Worm (Caenorhabditis elegans): ENCODE data around the gene smf-3.
A peak's percentile ranks its signal among the peaks of the same experiment; 100 is the strongest.

The smf-3 gene

ce11 chrIV:2603556-2604021 is 15.1 kb upstream of the smf-3 start (continued):
- TF ChIP-seq K12H6.12 (tag; optimal IDR thresholded peaks at IDR 0.05) (peak; percentile 41), tbp1 (GFP tag; optimal IDR thresholded peaks at IDR 0.05) (peak; percentile 50), lin-35 (GFP tag; optimal IDR thresholded peaks at IDR 0.05) (no peak), mes-4 (tag; optimal IDR thresholded peaks at IDR 0.05) (no peak), mcd-1 (GFP tag; IDR thresholded peaks at IDR 0.05) (0 out of 2 replicates have a peak, but pooled peaks have one; percentile 31), egrh-3 (GFP tag; IDR thresholded peaks at IDR 0.05) (peak; percentile 58; the same call in 1 of the 2 replicates), hmg-1.2 (GFP tag; IDR thresholded peaks at IDR 0.05) (peak; percentile 41; the same call in 1 of the 2 replicates), ztf-26 (tag; optimal IDR thresholded peaks at IDR 0.05) (peak; percentile 28), zfh-2 (GFP tag; conservative IDR thresholded peaks at IDR 0.05) (peak; percentile 77)

ce11 chrIV:2606572-2606971 is 12.1 kb upstream of the smf-3 start:
- TF ChIP-seq madf-6 (GFP tag; IDR thresholded peaks at IDR 0.05) = no peak
- no peak for TF ChIP-seq madf-10 (tag; optimal IDR thresholded peaks at IDR 0.05)
- TF ChIP-seq gei-17 (GFP tag; optimal IDR thresholded peaks at IDR 0.05) = no peak
- TF ChIP-seq F33H1.4 (GFP tag; IDR thresholded peaks at IDR 0.05) = no peak
- TF ChIP-seq lin-26 (GFP tag; IDR thresholded peaks at IDR 0.05) = no peak
- no peak for TF ChIP-seq him-1 (tag; optimal IDR thresholded peaks at IDR 0.05)
- TF ChIP-seq ceh-91 (GFP tag; IDR thresholded peaks at IDR 0.05) = no peak
- TF ChIP-seq F22D6.2 (tag; optimal IDR thresholded peaks at IDR 0.05) = no peak
- no peak for TF ChIP-seq ceh-79 (tag; optimal IDR thresholded peaks at IDR 0.05)
- TF ChIP-seq T07F8.4 (tag; optimal IDR thresholded peaks at IDR 0.05) = no peak
- no peak for TF ChIP-seq ztf-25 (GFP tag; IDR thresholded peaks at IDR 0.05)
- TF ChIP-seq cebp-2 (GFP tag; IDR thresholded peaks at IDR 0.05) = no peak
- TF ChIP-seq repo-1 (tag; optimal IDR thresholded peaks at IDR 0.05) = no peak
- TF ChIP-seq nhr-120 (GFP tag; IDR thresholded peaks at IDR 0.05) = no peak
- no peak for TF ChIP-seq T26A5.8 (tag; optimal IDR thresholded peaks at IDR 0.05)
- no peak for TF ChIP-seq xnd-1 (tag; optimal IDR thresholded peaks at IDR 0.05)
- no peak for TF ChIP-seq hmg-20 (GFP tag; IDR thresholded peaks at IDR 0.05)
- no peak for TF ChIP-seq K12H6.12 (tag; optimal IDR thresholded peaks at IDR 0.05)
- no peak for TF ChIP-seq zfh-2 (GFP tag; conservative IDR thresholded peaks at IDR 0.05)
- no peak for TF ChIP-seq ama-1 (optimal IDR thresholded peaks at IDR 0.05)
- no peak for TF ChIP-seq ama-1 (GFP tag; optimal IDR thresholded peaks at IDR 0.05)

ce11 chrIV:2607513-2608101 is 11.1 kb upstream of the smf-3 start, which contains the start of gene vamp-7:
Gene vamp-7 (plus strand): TSS chrIV:2608051.
- TF ChIP-seq nhr-90 (tag; optimal IDR thresholded peaks at IDR 0.05) = no peak
- TF ChIP-seq Y79H2A.3 (GFP tag; conservative IDR thresholded peaks at IDR 0.05) = no peak
- no peak for TF ChIP-seq egl-18 (GFP tag; IDR thresholded peaks at IDR 0.05)
- no peak for TF ChIP-seq let-526 (GFP tag; IDR thresholded peaks at IDR 0.05)
- TF ChIP-seq F33H1.4 (GFP tag; IDR thresholded peaks at IDR 0.05) = peak; percentile 91
- peak; percentile 55; the same call in 1 of the 2 replicates for TF ChIP-seq attf-3 (GFP tag; conservative IDR thresholded peaks at IDR 0.05)
- TF ChIP-seq F10E7.11 (tag; optimal IDR thresholded peaks at IDR 0.05) = peak; percentile 49
- TF ChIP-seq Y56A3A.18 (GFP tag; IDR thresholded peaks at IDR 0.05) = no peak
- peak; percentile 59 for TF ChIP-seq snpc-3.4 (tag; optimal IDR thresholded peaks at IDR 0.05)
- TF ChIP-seq F49E8.2 (tag; optimal IDR thresholded peaks at IDR 0.05; ENCODE audit: insufficient read depth) = peak; percentile 55
- TF ChIP-seq him-1 (tag; optimal IDR thresholded peaks at IDR 0.05) = peak; percentile 1
- TF ChIP-seq ekl-4 (GFP tag; IDR thresholded peaks at IDR 0.05) = no peak
- peak; percentile 94 for TF ChIP-seq madf-6 (GFP tag; IDR thresholded peaks at IDR 0.05)
- no peak for TF ChIP-seq F39B2.1 (GFP tag; IDR thresholded peaks at IDR 0.05)
- no peak for TF ChIP-seq nhr-120 (GFP tag; IDR thresholded peaks at IDR 0.05)
- TF ChIP-seq unc-62 (GFP tag; optimal IDR thresholded peaks at IDR 0.05) = no peak
- TF ChIP-seq attf-6 (GFP tag; IDR thresholded peaks at IDR 0.05) = peak; percentile 56; the same call in 1 of the 2 replicates
- peak; percentile 77 for TF ChIP-seq madf-8 (GFP tag; conservative IDR thresholded peaks at IDR 0.05)
- no peak for TF ChIP-seq cebp-1 (GFP tag; IDR thresholded peaks at IDR 0.05)
- TF ChIP-seq cebp-1 (tag; optimal IDR thresholded peaks at IDR 0.05) = peak; percentile 42
- no peak for TF ChIP-seq T26A5.8 (tag; optimal IDR thresholded peaks at IDR 0.05)
- 0 out of 2 replicates have a peak, but pooled peaks have one; percentile 18 for TF ChIP-seq rcor-1 (GFP tag; IDR thresholded peaks at IDR 0.05)
- no peak for TF ChIP-seq hlh-26 (GFP tag; conservative IDR thresholded peaks at IDR 0.05)
- no peak for TF ChIP-seq mxl-1 (tag; optimal IDR thresholded peaks at IDR 0.05)
